Worm (Caenorhabditis elegans) whole organism, L1 larva: Measurements from ENCODE around the gene gtf-2H1.

Experiments
- C04F5.9 ChIP-seq: sonication (generic microtip); optimal IDR thresholded peaks from 2 replicates; lab custom pipeline; 2016; ENCODE audit warnings: missing genetic modification characterization, missing compliant biosample characterization
- C34B4.2 ChIP-seq: sonication (generic microtip); optimal IDR thresholded peaks from 2 replicates; lab custom pipeline; 2017; ENCODE audit warnings: mild to moderate bottlenecking, missing genetic modification characterization, missing compliant biosample characterization
- Y116A8C.19 ChIP-seq: sonication (generic microtip); optimal IDR thresholded peaks from 2 replicates; lab custom pipeline; 2016; ENCODE audit warnings: missing compliant biosample characterization, missing genetic modification characterization, borderline replicate concordance
- alr-1 ChIP-seq: fragments of 200-800 bp; sonication (Bioruptor generic); optimal IDR thresholded peaks from 2 replicates; lab custom pipeline; 2018; ENCODE audit warnings: borderline replicate concordance, mild to moderate bottlenecking, missing genetic modification characterization, missing compliant biosample characterization
- aly-2 ChIP-seq: fragments of 150-350 bp; optimal IDR thresholded peaks from 2 replicates; lab custom pipeline; 2014; ENCODE audit warnings: missing biosample characterization, missing genetic modification characterization
- ama-1 ChIP-seq: fragments of 150-350 bp; optimal IDR thresholded peaks from 2 replicates; lab custom pipeline; 2014
- ceh-63 ChIP-seq: fragments of 200-800 bp; sonication (Bioruptor generic); optimal IDR thresholded peaks from 2 replicates; lab custom pipeline; 2018; ENCODE audit warnings: mild to moderate bottlenecking, missing genetic modification characterization, missing compliant biosample characterization
- ceh-8 ChIP-seq: fragments of 200-800 bp; sonication (Bioruptor generic); optimal IDR thresholded peaks from 2 replicates; lab custom pipeline; 2018; ENCODE audit warnings: mild to moderate bottlenecking, missing genetic modification characterization, moderate library complexity, missing compliant biosample characterization
- ces-1 ChIP-seq: fragments of 150-350 bp; optimal IDR thresholded peaks from 2 replicates; lab custom pipeline; 2014; ENCODE audit warnings: missing biosample characterization, missing genetic modification reagents, missing genetic modification characterization
- dpl-1 ChIP-seq, 3 experiments: fragments of 150-350 bp in 2 of 3; sonication (generic microtip) in 1 of 3; optimal IDR thresholded peaks; 2 replicates each; lab custom pipeline; 2014 to 2017; ENCODE audit warnings: missing biosample characterization in 3 of 3, missing genetic modification characterization in 3 of 3, missing genetic modification reagents in 3 of 3
- efl-3 ChIP-seq: fragments of 200-800 bp; sonication (Bioruptor generic); optimal IDR thresholded peaks from 2 replicates; lab custom pipeline; 2018; ENCODE audit warnings: mild to moderate bottlenecking, missing genetic modification characterization, missing compliant biosample characterization
- egl-27 ChIP-seq, 2 experiments: fragments of 150-350 bp in 1 of 2; sonication (generic microtip); optimal IDR thresholded peaks; 3 replicates each; lab custom pipeline; 2017 to 2018; ENCODE audit warnings: missing biosample characterization in 2 of 2, missing genetic modification characterization in 2 of 2, missing genetic modification reagents in 2 of 2
- elt-2 ChIP-seq: sonication (generic microtip); optimal IDR thresholded peaks from 2 replicates; lab custom pipeline; 2016; ENCODE audit warnings: missing genetic modification characterization, mild to moderate bottlenecking, inconsistent platforms, missing compliant biosample characterization, missing genetic modification reagents
- elt-3 ChIP-seq, 6 experiments: fragments of 150-350 bp in 1 of 6; sonication (generic microtip); optimal IDR thresholded peaks; 2 replicates each; lab custom pipeline; 2017 to 2018; ENCODE audit warnings: missing biosample characterization in 6 of 6, missing genetic modification characterization in 6 of 6, inconsistent platforms in 1 of 6
- fkh-4 ChIP-seq: sonication (generic microtip); optimal IDR thresholded peaks from 2 replicates; lab custom pipeline; 2016; ENCODE audit warnings: missing compliant biosample characterization, missing genetic modification characterization, borderline replicate concordance
- fos-1 ChIP-seq: fragments of 150-350 bp; optimal IDR thresholded peaks from 2 replicates; lab custom pipeline; 2014; ENCODE audit warnings: missing biosample characterization, missing genetic modification characterization
- grh-1 ChIP-seq: fragments of 200-800 bp; sonication (Bioruptor generic); IDR thresholded peaks from 2 replicates; pipeline ENCODE4 v1.3.6; 2022; ENCODE audit warnings: missing genetic modification reagents, missing genetic modification characterization, missing compliant biosample characterization
- hlh-4 ChIP-seq: sonication (generic microtip); optimal IDR thresholded peaks from 2 replicates; lab custom pipeline; 2016; ENCODE audit warnings: mild to moderate bottlenecking, missing genetic modification characterization, missing compliant biosample characterization
- isw-1 ChIP-seq: fragments of 200-800 bp; sonication (Bioruptor generic); IDR thresholded peaks from 2 replicates; pipeline ENCODE4 v1.3.6; 2022; ENCODE audit warnings: missing genetic modification characterization, missing compliant biosample characterization
- lin-13 ChIP-seq: fragments of 150-350 bp; optimal IDR thresholded peaks from 2 replicates; lab custom pipeline; 2014; ENCODE audit warnings: missing biosample characterization, missing genetic modification reagents, missing genetic modification characterization
- lin-14 ChIP-seq: fragments of 200-800 bp; sonication (Bioruptor generic); optimal IDR thresholded peaks from 2 replicates; lab custom pipeline; 2018; ENCODE audit warnings: mild to moderate bottlenecking, missing genetic modification characterization, moderate library complexity, missing compliant biosample characterization
- lin-15B ChIP-seq: fragments of 150-350 bp; sonication (generic microtip); optimal IDR thresholded peaks from 3 replicates; lab custom pipeline; 2014; ENCODE audit warnings: missing biosample characterization, missing genetic modification characterization
- lin-35 ChIP-seq, 2 experiments: fragments of 150-350 bp; optimal IDR thresholded peaks; 2 replicates each; lab custom pipeline; 2014; ENCODE audit warnings: missing biosample characterization in 2 of 2, missing genetic modification characterization in 2 of 2, missing genetic modification reagents in 2 of 2
- lsy-2 ChIP-seq, 2 experiments: fragments of 150-350 bp; optimal IDR thresholded peaks; 2 replicates each; lab custom pipeline; 2014; ENCODE audit warnings: missing biosample characterization in 2 of 2, missing genetic modification characterization in 2 of 2
- mab-9 ChIP-seq: fragments of 200-800 bp; sonication (Bioruptor generic); IDR thresholded peaks from 2 replicates; pipeline ENCODE4 v1.3.6; 2022; ENCODE audit warnings: missing genetic modification reagents, missing genetic modification characterization, missing compliant biosample characterization
- mdl-1 ChIP-seq, 2 experiments: fragments of 150-350 bp; optimal IDR thresholded peaks; 2 replicates each; lab custom pipeline; 2014 to 2017; ENCODE audit warnings: missing biosample characterization in 2 of 2, missing genetic modification characterization in 2 of 2, inconsistent platforms in 1 of 2
- nhr-12 ChIP-seq: sonication (generic microtip); optimal IDR thresholded peaks from 2 replicates; lab custom pipeline; 2017; ENCODE audit warnings: missing biosample characterization, missing genetic modification characterization
- nhr-237 ChIP-seq: fragments of 150-350 bp; optimal IDR thresholded peaks from 2 replicates; lab custom pipeline; 2014; ENCODE audit warnings: missing biosample characterization, missing genetic modification characterization
- nhr-28 ChIP-seq: fragments of 150-350 bp; optimal IDR thresholded peaks from 2 replicates; lab custom pipeline; 2014; ENCODE audit warnings: missing biosample characterization, missing genetic modification characterization
- nhr-76 ChIP-seq: sonication (generic microtip); optimal IDR thresholded peaks from 2 replicates; lab custom pipeline; 2017; ENCODE audit warnings: missing biosample characterization, missing genetic modification characterization
- nhr-84 ChIP-seq: sonication (generic microtip); optimal IDR thresholded peaks from 2 replicates; lab custom pipeline; 2017; ENCODE audit warnings: missing biosample characterization, missing genetic modification characterization
- nhr-90 ChIP-seq: sonication (generic microtip); optimal IDR thresholded peaks from 2 replicates; lab custom pipeline; 2016; ENCODE audit warnings: mild to moderate bottlenecking, missing genetic modification characterization, missing compliant biosample characterization; ENCODE audit not compliant: poor library complexity
- pag-3 ChIP-seq: sonication (generic microtip); optimal IDR thresholded peaks from 2 replicates; lab custom pipeline; 2017; ENCODE audit warnings: missing genetic modification characterization, mild to moderate bottlenecking, missing compliant biosample characterization, antibody characterized with exemption, borderline replicate concordance; ENCODE audit not compliant: insufficient read depth
- pax-3 ChIP-seq: fragments of 200-800 bp; sonication (Bioruptor generic); optimal IDR thresholded peaks from 2 replicates; lab custom pipeline; 2018; ENCODE audit warnings: mild to moderate bottlenecking, missing genetic modification characterization, moderate library complexity, missing compliant biosample characterization
- snu-23 ChIP-seq: sonication (generic microtip); optimal IDR thresholded peaks from 2 replicates; lab custom pipeline; 2016; ENCODE audit warnings: missing genetic modification characterization, missing compliant biosample characterization
- sup-37 ChIP-seq: fragments of 200-800 bp; sonication (Bioruptor generic); optimal IDR thresholded peaks from 2 replicates; lab custom pipeline; 2018; ENCODE audit warnings: mild to moderate bottlenecking, missing genetic modification characterization, missing compliant biosample characterization
- tbx-2 ChIP-seq: sonication (generic microtip); optimal IDR thresholded peaks from 2 replicates; lab custom pipeline; 2016; ENCODE audit warnings: missing genetic modification characterization, missing compliant biosample characterization
- tlp-1 ChIP-seq: fragments of 150-350 bp; optimal IDR thresholded peaks from 2 replicates; lab custom pipeline; 2014; ENCODE audit warnings: missing biosample characterization, missing genetic modification characterization
- unc-130 ChIP-seq: fragments of 150-350 bp; optimal IDR thresholded peaks from 2 replicates; lab custom pipeline; 2017; ENCODE audit warnings: missing biosample characterization, missing genetic modification characterization, inconsistent platforms
- unc-30 ChIP-seq: sonication (generic microtip); optimal IDR thresholded peaks from 2 replicates; lab custom pipeline; 2017; ENCODE audit warnings: missing biosample characterization, missing genetic modification characterization
- unc-98 ChIP-seq: fragments of 200-800 bp; sonication (Bioruptor generic); IDR thresholded peaks from 2 replicates; pipeline ENCODE4 v1.3.6; 2022; ENCODE audit warnings: missing genetic modification characterization, missing compliant biosample characterization
- xbp-1 ChIP-seq: sonication (generic microtip); optimal IDR thresholded peaks from 2 replicates; lab custom pipeline; 2016; ENCODE audit warnings: missing genetic modification characterization, missing compliant biosample characterization
- ztf-11 ChIP-seq, 2 experiments: sonication (generic microtip); optimal IDR thresholded peaks; 2 replicates each; lab custom pipeline; 2016 to 2017; ENCODE audit warnings: missing genetic modification characterization in 2 of 2, missing biosample characterization in 1 of 2, missing compliant biosample characterization in 1 of 2
- ztf-4 ChIP-seq: fragments of 150-350 bp; optimal IDR thresholded peaks from 2 replicates; lab custom pipeline; 2014; ENCODE audit warnings: missing biosample characterization, missing genetic modification characterization

The gtf-2H1 gene

DNA sequence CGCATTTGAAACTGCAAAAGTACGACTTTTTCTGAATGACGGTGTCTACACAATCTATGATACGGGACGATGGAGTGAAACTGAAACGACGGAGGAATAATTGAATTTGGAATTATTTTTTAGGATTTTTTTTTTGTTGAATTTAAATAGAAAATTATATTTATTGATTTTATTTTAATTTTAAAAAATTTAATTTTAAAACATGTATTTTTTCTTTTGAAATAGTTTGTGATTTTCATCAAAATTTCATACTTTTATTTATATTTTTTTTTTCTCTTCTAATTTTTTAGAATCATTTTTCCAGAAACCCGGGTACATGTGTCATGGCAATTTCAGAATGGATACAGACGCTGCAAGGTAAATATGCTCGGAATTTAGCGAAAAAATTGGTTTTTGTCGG is 23.7 kb downstream of the gtf-2H1 start, which contains the start of gene Y38C1AA.1:
TSS of gene Y38C1AA.1 (plus strand) at position 301 of the 400 bp plus-strand sequence.
- TF ChIP-seq pag-3 (tag; lab: Kevin White, UChicago) (no peak), ceh-8 (GFP tag; lab: Kevin White, UChicago) (no peak), mdl-1 (tag; optimal IDR thresholded peaks at IDR 0.05; lab: Kevin White, UChicago) (no peak), egl-27 (tag; optimal IDR thresholded peaks at IDR 0.05; lab: Kevin White, UChicago) (no peak), sup-37 (GFP tag; lab: Kevin White, UChicago) (no peak), ama-1 (lab: Kevin White, UChicago) (no peak), fos-1 (no peak), fkh-4 (tag; lab: Kevin White, UChicago) (no peak), ztf-11 (tag; optimal IDR thresholded peaks at IDR 0.05; lab: Kevin White, UChicago) (no peak), hlh-4 (no peak), lsy-2 (tag; optimal IDR thresholded peaks at IDR 0.05; lab: Kevin White, UChicago) (no peak), unc-30 (no peak)

DNA sequence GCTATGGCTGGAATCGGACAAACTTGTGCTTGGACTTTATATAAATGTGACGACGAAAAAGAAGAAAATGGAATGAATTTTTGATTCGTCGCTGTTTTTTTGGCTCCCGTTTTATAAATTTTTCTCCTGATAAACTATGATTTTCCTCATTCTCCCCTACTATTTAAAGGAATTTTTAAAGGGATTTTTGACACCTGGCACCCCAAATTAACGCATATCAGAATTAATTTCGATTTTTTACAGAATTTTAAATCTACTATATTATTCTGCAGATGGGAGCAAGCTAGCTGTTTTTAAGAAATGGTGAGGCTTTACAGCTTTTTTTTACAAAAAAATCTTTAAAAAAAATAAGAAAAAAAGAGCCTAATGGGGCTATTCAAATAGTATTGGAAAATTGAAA is 26.6 kb downstream of the gtf-2H1 start, which contains the start of gene coa-1:
TSS of gene coa-1 (plus strand) at position 301 of the 400 bp plus-strand sequence.
- no peak for TF ChIP-seq efl-3 (GFP tag; lab: Kevin White, UChicago)
- TF ChIP-seq nhr-28 (tag; lab: Kevin White, UChicago): no peak
- TF ChIP-seq lin-13 (GFP tag; lab: Kevin White, UChicago): no peak

DNA sequence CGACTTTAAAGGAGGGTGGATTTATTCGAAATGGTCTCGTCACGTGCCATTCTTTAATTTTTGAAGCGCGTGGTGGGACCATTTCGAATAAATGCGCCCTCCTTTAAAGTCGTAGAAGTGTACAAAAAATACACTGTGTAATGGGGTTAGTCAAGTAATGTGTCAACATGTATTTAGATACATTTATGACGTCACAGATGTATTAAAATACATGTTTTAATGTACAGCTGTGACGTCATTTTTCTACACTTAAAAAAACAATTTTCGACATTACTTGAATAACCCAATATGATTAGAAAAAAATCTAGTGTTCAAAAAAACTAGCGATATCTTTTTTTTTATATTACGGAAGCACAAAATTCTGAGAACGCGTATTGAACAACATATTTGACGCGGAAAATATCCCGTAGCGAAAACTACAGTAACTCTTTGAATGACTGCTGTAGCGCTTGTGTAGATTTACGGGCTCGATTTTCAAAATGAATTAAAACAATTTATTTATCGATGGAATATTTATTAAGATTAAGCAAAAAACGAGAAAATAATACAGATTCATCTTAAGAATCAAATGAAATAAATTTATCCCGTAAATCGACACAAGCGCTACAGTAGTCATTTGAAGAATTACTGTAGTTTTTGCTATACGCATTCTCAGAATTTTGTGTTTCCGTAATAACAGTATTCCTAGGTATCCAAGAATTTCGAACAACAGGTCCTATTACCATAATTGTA is 28.5 kb downstream of the gtf-2H1 start, which contains the start of gene gfrp-1:
TSS of gene gfrp-1 (plus strand) at position 682 of the 732 bp plus-strand sequence.
- TF ChIP-seq nhr-76 (tag; lab: Kevin White, UChicago): no peak
- TF ChIP-seq elt-2 (tag; lab: Kevin White, UChicago): no peak
- TF ChIP-seq grh-1 (GFP tag; lab: Robert Waterston, UW): no peak
- TF ChIP-seq lin-14 (GFP tag; lab: Kevin White, UChicago): no peak
- no peak for TF ChIP-seq mab-9 (GFP tag; lab: Robert Waterston, UW)
- TF ChIP-seq isw-1 (GFP tag; lab: Robert Waterston, UW): no peak
- no peak for TF ChIP-seq C34B4.2
- TF ChIP-seq nhr-90 (tag; lab: Kevin White, UChicago): no peak
- no peak for TF ChIP-seq unc-130 (tag; lab: Kevin White, UChicago)
- TF ChIP-seq dpl-1 (GFP tag; optimal IDR thresholded peaks at IDR 0.05; lab: Kevin White, UChicago): no peak
- TF ChIP-seq nhr-12: no peak
- no peak for TF ChIP-seq unc-30

ce11 chrIV:194442-194841 is 37.1 kb downstream of the gtf-2H1 start, which contains the start of gene csn-3:
Gene csn-3 (plus strand): TSS chrIV:194742.
- TF ChIP-seq xbp-1 (tag; lab: Kevin White, UChicago) (no peak), ztf-4 (tag; lab: Kevin White, UChicago) (no peak), elt-3 (tag; optimal IDR thresholded peaks at IDR 0.05; lab: Kevin White, UChicago) (no peak), pax-3 (tag; lab: Kevin White, UChicago) (no peak), lin-15B (tag; lab: Kevin White, UChicago) (no peak), nhr-237 (tag; lab: Kevin White, UChicago) (no peak), tlp-1 (tag; lab: Kevin White, UChicago) (no peak), nhr-28 (tag; lab: Kevin White, UChicago) (no peak), Y116A8C.19 (tag; lab: Kevin White, UChicago) (no peak), snu-23 (GFP tag; lab: Kevin White, UChicago) (no peak), aly-2 (no peak), alr-1 (tag; lab: Kevin White, UChicago) (no peak), tbx-2 (tag; lab: Kevin White, UChicago) (no peak), unc-98 (no peak), nhr-84 (no peak), lin-35 (GFP tag; optimal IDR thresholded peaks at IDR 0.05; lab: Kevin White, UChicago) (no peak), ces-1 (no peak), ceh-63 (GFP tag; lab: Kevin White, UChicago) (no peak), C04F5.9 (no peak), mdl-1 (tag; optimal IDR thresholded peaks at IDR 0.05; lab: Kevin White, UChicago) (no peak)
